Fruit fly (Drosophila melanogaster) Kc167 (cell line): ENCODE data around the gene CG14854.

ENCODE experiments used
- Sin3A ChIP-seq: fragments of >200 bp; optimal IDR thresholded peaks from 2 replicates; lab custom pipeline; 2018; ENCODE audit warnings: missing external identifiers
- h ChIP-seq: fragments of >200 bp; optimal IDR thresholded peaks from 3 replicates; lab custom pipeline; 2018; ENCODE audit warnings: missing external identifiers
- insv ChIP-seq: fragments of >200 bp; optimal IDR thresholded peaks from 3 replicates; lab custom pipeline; 2018; ENCODE audit warnings: missing external identifiers
- psq ChIP-seq: fragments of >200 bp; optimal IDR thresholded peaks from 2 replicates; lab custom pipeline; 2017; ENCODE audit warnings: missing external identifiers
- ttk ChIP-seq: sonication (Bioruptor generic); optimal IDR thresholded peaks from 2 replicates; lab custom pipeline; 2017; ENCODE audit warnings: missing external identifiers

dm6 chr3R:14597935-14598424 lies 38.1 kb upstream of the CG14854 start:
- TF ChIP-seq h (lab: Kevin White, UChicago) (no peak), ttk (lab: Kevin White, UChicago) (no peak), psq (lab: Kevin White, UChicago) (no peak), insv (no peak), Sin3A (no peak)
